Worm (Caenorhabditis elegans) whole organism, late embryonic: ENCODE measurements around the gene T09F3.5.

Experiments used
- ceh-19 ChIP-seq: fragments of 200-800 bp; sonication (Bioruptor generic); optimal IDR thresholded peaks from 2 replicates; lab custom pipeline; 2018; ENCODE audit warnings: mild to moderate bottlenecking, missing genetic modification characterization, missing compliant biosample characterization
- dve-1 ChIP-seq: sonication (generic microtip); optimal IDR thresholded peaks from 2 replicates; lab custom pipeline; 2017; ENCODE audit warnings: antibody characterized with exemption, mild to moderate bottlenecking, missing genetic modification characterization, missing compliant biosample characterization
- fax-1 ChIP-seq: sonication (generic microtip); optimal IDR thresholded peaks from 2 replicates; lab custom pipeline; 2016; ENCODE audit warnings: missing genotype, missing genetic modification characterization, missing compliant biosample characterization
- fkh-10 ChIP-seq: fragments of 150-350 bp; optimal IDR thresholded peaks from 2 replicates; lab custom pipeline; 2014; ENCODE audit warnings: missing biosample characterization, missing genetic modification reagents, missing genetic modification characterization
- nhr-11 ChIP-seq: fragments of 150-350 bp; optimal IDR thresholded peaks from 2 replicates; lab custom pipeline; 2014; ENCODE audit warnings: missing biosample characterization, missing genetic modification characterization
- npax-4 ChIP-seq: sonication (generic microtip); optimal IDR thresholded peaks from 2 replicates; lab custom pipeline; 2016; ENCODE audit warnings: missing genetic modification characterization, missing compliant biosample characterization
- pag-3 ChIP-seq: sonication (generic microtip); optimal IDR thresholded peaks from 2 replicates; lab custom pipeline; 2016; ENCODE audit warnings: missing compliant biosample characterization, missing genetic modification characterization, borderline replicate concordance
- pqm-1 ChIP-seq: sonication (generic microtip); optimal IDR thresholded peaks from 2 replicates; lab custom pipeline; 2016; ENCODE audit warnings: missing genetic modification characterization, missing compliant biosample characterization
- rnt-1 ChIP-seq: sonication (generic microtip); optimal IDR thresholded peaks from 2 replicates; lab custom pipeline; 2016; ENCODE audit warnings: missing genetic modification characterization, missing compliant biosample characterization
- unc-55 ChIP-seq: sonication (generic microtip); optimal IDR thresholded peaks from 2 replicates; lab custom pipeline; 2017; ENCODE audit warnings: missing biosample characterization, missing genetic modification reagents, missing genetic modification characterization

DNA sequence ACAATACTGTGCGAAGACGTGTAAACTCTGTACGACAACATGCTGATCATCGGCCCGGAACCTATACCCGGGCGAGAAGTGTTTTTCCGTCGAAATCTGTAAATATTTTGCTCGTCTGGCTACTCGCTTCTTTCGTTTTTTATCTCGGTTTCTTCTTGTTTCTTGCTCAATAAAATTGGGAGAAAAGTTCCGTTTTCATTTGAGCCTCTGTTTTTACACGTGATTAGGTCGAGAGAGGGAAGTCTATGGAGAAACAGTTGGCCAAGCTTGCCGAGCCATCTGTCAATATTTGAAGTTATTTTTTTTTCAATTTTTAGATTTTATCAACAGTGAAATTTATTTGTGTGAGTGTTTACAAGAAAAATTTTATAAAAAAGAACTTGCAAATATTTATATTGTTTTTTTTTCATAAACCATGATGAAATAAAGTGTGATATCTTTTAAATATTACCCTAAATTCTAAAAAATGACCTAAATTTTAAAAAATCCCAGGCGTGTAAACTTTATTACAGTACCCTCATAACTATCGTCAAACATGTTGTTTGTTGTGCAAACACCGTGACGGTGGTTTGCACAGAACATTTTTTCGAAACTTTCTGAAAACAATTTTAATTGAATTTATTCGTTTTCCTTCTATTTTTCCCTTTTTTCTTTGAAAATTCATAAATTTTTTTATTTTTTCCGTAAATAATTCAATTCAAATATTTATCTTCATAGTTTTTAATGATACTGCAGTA, 48.5 kb downstream of the T09F3.5 start:
- TF ChIP-seq npax-4 (tag; lab: Kevin White, UChicago) (no peak), rnt-1 (tag; lab: Kevin White, UChicago) (no peak), pqm-1 (tag; lab: Kevin White, UChicago) (no peak), ceh-19 (GFP tag; lab: Kevin White, UChicago) (no peak), fax-1 (tag; lab: Kevin White, UChicago) (no peak), unc-55 (no peak), nhr-11 (tag; lab: Kevin White, UChicago) (no peak), fkh-10 (GFP tag; lab: Kevin White, UChicago) (no peak), dve-1 (tag; lab: Kevin White, UChicago) (no peak), pag-3 (tag; lab: Kevin White, UChicago) (no peak)
